Worm (Caenorhabditis elegans): ENCODE measurements around the gene C01B10.11.

DNA sequence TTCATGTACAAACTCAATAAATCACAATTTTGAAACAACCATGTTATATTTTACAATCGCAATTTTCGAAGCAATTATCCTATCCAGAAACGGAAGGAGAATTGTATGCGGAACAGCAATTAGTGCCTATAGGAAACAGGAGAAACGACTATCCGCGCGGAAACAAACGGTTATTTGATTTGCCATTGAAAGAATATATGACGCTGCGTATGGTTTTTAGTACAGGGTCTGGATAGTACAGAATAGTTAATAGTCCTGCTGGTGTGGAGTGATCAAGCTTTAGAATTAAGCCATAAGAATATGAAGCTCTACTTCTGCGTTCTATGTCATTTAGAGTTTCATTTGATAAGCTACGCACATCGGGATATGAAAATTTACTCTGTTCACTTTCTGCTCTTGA, 10.9 kb upstream of the C01B10.11 start:
- TF ChIP-seq nhr-11 (tag; optimal IDR thresholded peaks at IDR 0.05) = no peak
- TF ChIP-seq spr-1 (tag; optimal IDR thresholded peaks at IDR 0.05) = no peak
- TF ChIP-seq nhr-42 (GFP tag; IDR thresholded peaks at IDR 0.05) = no peak
- no peak for TF ChIP-seq unc-39 (tag; optimal IDR thresholded peaks at IDR 0.05)
- no peak for TF ChIP-seq zag-1 (tag; optimal IDR thresholded peaks at IDR 0.05)
- TF ChIP-seq lin-13 (GFP tag; optimal IDR thresholded peaks at IDR 0.05) = no peak
- no peak for TF ChIP-seq hlh-11 (tag; optimal IDR thresholded peaks at IDR 0.05)
- TF ChIP-seq dmd-9 (GFP tag; IDR thresholded peaks at IDR 0.05) = no peak
- TF ChIP-seq unc-130 (GFP tag; optimal IDR thresholded peaks at IDR 0.05) = no peak
- TF ChIP-seq Y48G9A.11 (GFP tag; IDR thresholded peaks at IDR 0.05) = no peak
